Worm (Caenorhabditis elegans) whole organism, mixed stage, embryonic: Measurements from ENCODE around the gene spig-7.

Experiments used
- elt-1 ChIP-seq: sonication (generic microtip); optimal IDR thresholded peaks from 2 replicates; lab custom pipeline; 2017; ENCODE audit warnings: missing genetic modification characterization, mild to moderate bottlenecking, missing compliant biosample characterization, antibody characterized with exemption, moderate library complexity, borderline replicate concordance; ENCODE audit not compliant: insufficient read depth
- elt-3 ChIP-seq: fragments of 150-350 bp; optimal IDR thresholded peaks from 2 replicates; lab custom pipeline; 2014; ENCODE audit warnings: missing biosample characterization, missing genetic modification characterization
- lsy-2 ChIP-seq: fragments of 150-350 bp; optimal IDR thresholded peaks from 2 replicates; lab custom pipeline; 2014; ENCODE audit warnings: missing biosample characterization, missing genetic modification characterization
- nhr-12 ChIP-seq: fragments of 150-350 bp; optimal IDR thresholded peaks from 2 replicates; lab custom pipeline; 2014; ENCODE audit warnings: missing biosample characterization, missing genetic modification characterization
- nhr-237 ChIP-seq: fragments of 150-350 bp; optimal IDR thresholded peaks from 2 replicates; lab custom pipeline; 2014; ENCODE audit warnings: missing biosample characterization, missing genetic modification characterization
- nhr-28 ChIP-seq: fragments of 150-350 bp; optimal IDR thresholded peaks from 2 replicates; lab custom pipeline; 2014; ENCODE audit warnings: missing biosample characterization, missing genetic modification characterization
- nhr-76 ChIP-seq: sonication (generic microtip); optimal IDR thresholded peaks from 2 replicates; lab custom pipeline; 2017; ENCODE audit warnings: missing biosample characterization, missing genetic modification characterization
- pha-4 ChIP-seq: fragments of 150-350 bp; optimal IDR thresholded peaks from 2 replicates; lab custom pipeline; 2018; ENCODE audit warnings: missing biosample characterization, missing genetic modification reagents, missing genetic modification characterization
- sptf-1 ChIP-seq: sonication (generic microtip); optimal IDR thresholded peaks from 2 replicates; lab custom pipeline; 2017; ENCODE audit warnings: mild to moderate bottlenecking, missing genetic modification characterization, moderate library complexity, missing compliant biosample characterization
- tbx-8 ChIP-seq: fragments of 200-800 bp; sonication (Bioruptor generic); optimal IDR thresholded peaks from 2 replicates; lab custom pipeline; 2018; ENCODE audit warnings: mild to moderate bottlenecking, missing genetic modification characterization, moderate library complexity, missing compliant biosample characterization
- unc-39 ChIP-seq: fragments of 150-350 bp; optimal IDR thresholded peaks from 2 replicates; lab custom pipeline; 2014; ENCODE audit warnings: missing biosample characterization, missing genetic modification characterization
- ztf-11 ChIP-seq: fragments of 150-350 bp; optimal IDR thresholded peaks from 2 replicates; lab custom pipeline; 2014; ENCODE audit warnings: missing biosample characterization, missing genetic modification characterization

DNA sequence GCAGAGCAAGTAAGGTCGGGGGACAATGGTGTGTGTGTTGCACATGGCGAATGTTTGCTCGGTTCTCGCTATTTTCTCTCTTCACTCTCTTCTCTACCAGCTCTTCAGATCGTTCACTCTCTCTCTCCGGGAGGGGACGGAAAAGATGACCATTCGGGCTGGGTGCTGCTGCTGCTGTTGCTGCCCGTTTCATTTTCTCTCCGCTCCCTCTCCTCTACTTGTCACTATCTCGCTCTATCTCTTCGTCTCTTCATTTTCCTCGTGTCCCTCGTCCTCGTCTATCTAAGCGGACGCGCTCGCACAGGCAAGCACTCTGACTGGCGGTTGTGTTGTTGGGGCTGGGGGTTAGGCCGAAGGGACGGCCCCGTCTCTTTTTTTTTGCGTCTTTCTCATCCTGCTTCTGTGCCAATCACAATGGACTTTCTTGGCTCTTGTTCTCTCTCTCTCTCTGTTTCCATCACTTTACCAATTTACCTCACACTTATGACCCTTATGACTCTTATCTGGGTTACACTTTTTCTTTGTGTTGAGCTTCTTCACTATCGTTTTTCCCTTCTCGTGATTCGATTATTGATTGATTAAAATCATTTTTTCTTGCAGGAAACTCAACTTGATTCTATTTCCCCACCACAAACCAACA is 20.0 kb upstream of the spig-7 start, which contains the start of the genes F53E2.2 and unc-60:
- TF ChIP-seq nhr-12 (tag; lab: Kevin White, UChicago) = no peak
- TF ChIP-seq nhr-28 (tag; lab: Kevin White, UChicago) = no peak
- TF ChIP-seq ztf-11 = peak; percentile 9
- no peak for TF ChIP-seq nhr-76
- no peak for TF ChIP-seq tbx-8 (GFP tag; lab: Kevin White, UChicago)
- TF ChIP-seq elt-1 (tag; lab: Kevin White, UChicago) = no peak
- TF ChIP-seq pha-4 (tag; lab: Kevin White, UChicago) = peak; percentile 74
- peak; percentile 38 for TF ChIP-seq lsy-2 (tag; lab: Kevin White, UChicago)
- no peak for TF ChIP-seq nhr-237 (tag; lab: Kevin White, UChicago)
- TF ChIP-seq sptf-1 = peak; percentile 75
- no peak for TF ChIP-seq unc-39 (tag; lab: Kevin White, UChicago)
- no peak for TF ChIP-seq elt-3 (tag; lab: Kevin White, UChicago)
